Worm (Caenorhabditis elegans): ENCODE measurements around the gene T24A6.17.

DNA sequence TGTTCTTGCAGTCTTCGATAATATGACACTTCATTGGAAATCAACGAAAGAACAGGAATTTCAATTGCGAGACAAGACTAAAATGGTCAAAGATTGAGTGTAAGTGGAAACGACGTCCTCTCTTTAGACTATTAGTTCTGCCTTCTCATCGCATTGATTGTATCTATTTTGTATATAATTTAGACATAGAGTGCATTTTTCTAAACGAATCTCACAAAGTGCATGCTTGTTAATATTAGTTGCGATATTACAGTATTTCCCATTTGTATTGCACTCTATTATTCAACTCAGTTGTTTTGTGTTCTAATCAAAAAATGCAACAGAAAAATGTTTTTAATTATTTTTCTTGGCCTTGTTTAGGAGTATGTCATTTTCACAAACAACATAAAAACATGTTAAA lies 25.9 kb downstream of the T24A6.17 start, which contains the start of gene nhr-93:
- no peak for TF ChIP-seq ZK546.5 (tag; optimal IDR thresholded peaks at IDR 0.05)
- TF ChIP-seq ztf-11 (tag; optimal IDR thresholded peaks at IDR 0.05) = no peak
- no peak for TF ChIP-seq nhr-77 (tag; optimal IDR thresholded peaks at IDR 0.05)
- TF ChIP-seq nhr-237 (tag; optimal IDR thresholded peaks at IDR 0.05) = no peak

All from whole organism, L3 larva.